Worm (Caenorhabditis elegans) whole organism, L1 larva: ENCODE results near the gene F20D12.12.

Experiments
- C04F5.9 ChIP-seq: sonication (generic microtip); optimal IDR thresholded peaks from 2 replicates; lab custom pipeline; 2016; ENCODE audit warnings: missing genetic modification characterization, missing compliant biosample characterization
- Y116A8C.19 ChIP-seq: sonication (generic microtip); optimal IDR thresholded peaks from 2 replicates; lab custom pipeline; 2016; ENCODE audit warnings: missing compliant biosample characterization, missing genetic modification characterization, borderline replicate concordance
- aha-1 ChIP-seq: fragments of 150-350 bp; optimal IDR thresholded peaks from 2 replicates; lab custom pipeline; 2014; ENCODE audit warnings: missing biosample characterization, missing genetic modification characterization
- ceh-8 ChIP-seq: fragments of 200-800 bp; sonication (Bioruptor generic); optimal IDR thresholded peaks from 2 replicates; lab custom pipeline; 2018; ENCODE audit warnings: mild to moderate bottlenecking, missing genetic modification characterization, moderate library complexity, missing compliant biosample characterization
- ceh-90 ChIP-seq: sonication (generic microtip); optimal IDR thresholded peaks from 2 replicates; lab custom pipeline; 2016; ENCODE audit warnings: missing genetic modification characterization, missing compliant biosample characterization
- efl-1 ChIP-seq, 4 experiments: fragments of 150-350 bp; optimal IDR thresholded peaks in 3 of 4; peaks in 1 of 4; 1 replicate in 1 of 4; 2 replicates in 3 of 4; lab custom pipeline; 2014; ENCODE audit warnings: missing biosample characterization in 2 of 4, missing genetic modification characterization in 2 of 4, missing genetic modification reagents in 2 of 4
- efl-3 ChIP-seq: fragments of 200-800 bp; sonication (Bioruptor generic); optimal IDR thresholded peaks from 2 replicates; lab custom pipeline; 2018; ENCODE audit warnings: mild to moderate bottlenecking, missing genetic modification characterization, missing compliant biosample characterization
- egl-13 ChIP-seq: sonication (generic microtip); optimal IDR thresholded peaks from 2 replicates; lab custom pipeline; 2016; ENCODE audit warnings: missing genotype, missing genetic modification reagents, missing genetic modification characterization, missing compliant biosample characterization
- elt-2 ChIP-seq: sonication (generic microtip); optimal IDR thresholded peaks from 2 replicates; lab custom pipeline; 2016; ENCODE audit warnings: missing genetic modification characterization, mild to moderate bottlenecking, inconsistent platforms, missing compliant biosample characterization, missing genetic modification reagents
- elt-3 ChIP-seq, 6 experiments: fragments of 150-350 bp in 1 of 6; sonication (generic microtip); optimal IDR thresholded peaks; 2 replicates each; lab custom pipeline; 2017 to 2018; ENCODE audit warnings: missing biosample characterization in 6 of 6, missing genetic modification characterization in 6 of 6, inconsistent platforms in 1 of 6
- ets-5 ChIP-seq: fragments of 200-800 bp; sonication (Bioruptor generic); IDR thresholded peaks from 2 replicates; pipeline ENCODE4 v1.3.6; 2022; ENCODE audit warnings: missing genetic modification characterization, missing compliant biosample characterization
- grh-1 ChIP-seq: fragments of 200-800 bp; sonication (Bioruptor generic); IDR thresholded peaks from 2 replicates; pipeline ENCODE4 v1.3.6; 2022; ENCODE audit warnings: missing genetic modification reagents, missing genetic modification characterization, missing compliant biosample characterization
- hlh-4 ChIP-seq: sonication (generic microtip); optimal IDR thresholded peaks from 2 replicates; lab custom pipeline; 2016; ENCODE audit warnings: mild to moderate bottlenecking, missing genetic modification characterization, missing compliant biosample characterization
- hpl-2 ChIP-seq: fragments of 150-350 bp; optimal IDR thresholded peaks from 2 replicates; lab custom pipeline; 2014; ENCODE audit warnings: missing biosample characterization, missing genetic modification reagents, missing genetic modification characterization
- lin-14 ChIP-seq: fragments of 200-800 bp; sonication (Bioruptor generic); optimal IDR thresholded peaks from 2 replicates; lab custom pipeline; 2018; ENCODE audit warnings: mild to moderate bottlenecking, missing genetic modification characterization, moderate library complexity, missing compliant biosample characterization
- lin-35 ChIP-seq, 2 experiments: fragments of 150-350 bp; optimal IDR thresholded peaks; 2 replicates each; lab custom pipeline; 2014; ENCODE audit warnings: missing biosample characterization in 2 of 2, missing genetic modification characterization in 2 of 2, missing genetic modification reagents in 2 of 2
- lin-39 ChIP-seq: fragments of 150-350 bp; optimal IDR thresholded peaks from 2 replicates; lab custom pipeline; 2014; ENCODE audit warnings: missing biosample characterization, missing genetic modification reagents, missing genetic modification characterization
- lir-3 ChIP-seq: sonication (generic microtip); optimal IDR thresholded peaks from 2 replicates; lab custom pipeline; 2016; ENCODE audit warnings: mild to moderate bottlenecking, missing genetic modification characterization, moderate library complexity, missing compliant biosample characterization; ENCODE audit not compliant: poor library complexity
- mep-1 ChIP-seq: fragments of 150-350 bp; optimal IDR thresholded peaks from 2 replicates; lab custom pipeline; 2014; ENCODE audit warnings: missing biosample characterization, missing genetic modification characterization
- nhr-11 ChIP-seq: fragments of 150-350 bp; optimal IDR thresholded peaks from 2 replicates; lab custom pipeline; 2014; ENCODE audit warnings: missing biosample characterization, missing genetic modification characterization
- nhr-19 ChIP-seq: fragments of 200-800 bp; sonication (Bioruptor generic); conservative IDR thresholded peaks from 2 replicates; pipeline ENCODE4 v1.3.6; 2022; ENCODE audit warnings: missing genetic modification characterization, missing compliant biosample characterization
- nhr-71 ChIP-seq: sonication (generic microtip); optimal IDR thresholded peaks from 2 replicates; lab custom pipeline; 2016; ENCODE audit warnings: mild to moderate bottlenecking, missing genetic modification characterization, moderate library complexity, missing compliant biosample characterization
- nhr-84 ChIP-seq: sonication (generic microtip); optimal IDR thresholded peaks from 2 replicates; lab custom pipeline; 2017; ENCODE audit warnings: missing biosample characterization, missing genetic modification characterization
- pag-3 ChIP-seq: sonication (generic microtip); optimal IDR thresholded peaks from 2 replicates; lab custom pipeline; 2017; ENCODE audit warnings: missing genetic modification characterization, mild to moderate bottlenecking, missing compliant biosample characterization, antibody characterized with exemption, borderline replicate concordance; ENCODE audit not compliant: insufficient read depth
- pqm-1 ChIP-seq: sonication (generic microtip); optimal IDR thresholded peaks from 3 replicates; lab custom pipeline; 2017; ENCODE audit warnings: missing biosample characterization, missing genetic modification characterization
- sox-4 ChIP-seq: sonication (generic microtip); optimal IDR thresholded peaks from 2 replicates; lab custom pipeline; 2016; ENCODE audit warnings: missing genetic modification characterization, missing compliant biosample characterization
- sptf-1 ChIP-seq: fragments of 150-350 bp; optimal IDR thresholded peaks from 2 replicates; lab custom pipeline; 2014; ENCODE audit warnings: missing biosample characterization, missing genetic modification characterization
- tlp-1 ChIP-seq: fragments of 150-350 bp; optimal IDR thresholded peaks from 2 replicates; lab custom pipeline; 2014; ENCODE audit warnings: missing biosample characterization, missing genetic modification characterization
- unc-130 ChIP-seq: fragments of 150-350 bp; optimal IDR thresholded peaks from 2 replicates; lab custom pipeline; 2017; ENCODE audit warnings: missing biosample characterization, missing genetic modification characterization, inconsistent platforms
- unc-98 ChIP-seq: fragments of 200-800 bp; sonication (Bioruptor generic); IDR thresholded peaks from 2 replicates; pipeline ENCODE4 v1.3.6; 2022; ENCODE audit warnings: missing genetic modification characterization, missing compliant biosample characterization
- vab-15 ChIP-seq: sonication (generic microtip); optimal IDR thresholded peaks from 2 replicates; lab custom pipeline; 2017; ENCODE audit warnings: missing genotype, mild to moderate bottlenecking, missing genetic modification characterization, missing compliant biosample characterization
- xbp-1 ChIP-seq: sonication (generic microtip); optimal IDR thresholded peaks from 2 replicates; lab custom pipeline; 2016; ENCODE audit warnings: missing genetic modification characterization, missing compliant biosample characterization
- zip-4 ChIP-seq: fragments of 200-800 bp; sonication (Bioruptor generic); optimal IDR thresholded peaks from 2 replicates; lab custom pipeline; 2018; ENCODE audit warnings: mild to moderate bottlenecking, missing genetic modification characterization, moderate library complexity, missing compliant biosample characterization

Gene F20D12.12

DNA sequence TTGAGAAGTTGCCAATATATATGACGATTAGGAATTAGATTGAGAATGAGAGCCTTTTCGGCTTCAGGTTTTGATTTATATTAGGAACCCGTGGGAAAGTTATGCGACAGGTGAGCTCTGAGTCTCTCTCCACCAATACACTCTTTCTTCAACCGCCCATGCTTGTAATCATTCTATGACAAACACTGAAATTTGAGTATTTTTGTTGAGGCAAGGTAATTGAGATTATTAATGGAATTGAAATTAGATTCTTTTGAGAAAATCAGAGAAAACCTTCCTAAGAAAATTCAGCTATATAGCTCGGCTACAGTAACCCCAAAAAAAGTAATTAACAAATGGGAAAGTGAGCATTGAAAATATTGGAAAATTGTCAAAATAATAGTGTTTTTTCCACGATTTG, 8.6 kb downstream of the F20D12.12 start, which contains the start of gene ceh-19:
Gene ceh-19 (minus strand): TSS at position 101 of the 400 bp plus-strand sequence.
- TF ChIP-seq elt-3 (tag; optimal IDR thresholded peaks at IDR 0.05; lab: Kevin White, UChicago) = no peak
- no peak for TF ChIP-seq nhr-11 (tag; lab: Kevin White, UChicago)
- TF ChIP-seq efl-3 = no peak
- TF ChIP-seq aha-1 = no peak

- TF ChIP-seq lin-39 (tag; lab: Kevin White, UChicago) (no peak), nhr-71 (tag; lab: Kevin White, UChicago) (no peak), Y116A8C.19 (no peak), zip-4 (no peak), ceh-8 (GFP tag; lab: Kevin White, UChicago) (no peak), lir-3 (tag; lab: Kevin White, UChicago) (no peak), xbp-1 (tag; lab: Kevin White, UChicago) (no peak), nhr-84 (tag; lab: Kevin White, UChicago) (no peak), efl-1 (optimal IDR thresholded peaks at IDR 0.05; lab: Kevin White, UChicago) (no peak), efl-1 (GFP tag; optimal IDR thresholded peaks at IDR 0.05 in 1 of 2; lab: Kevin White, UChicago) (no peak), lin-35 (GFP tag; optimal IDR thresholded peaks at IDR 0.05; lab: Kevin White, UChicago) (no peak), hpl-2 (GFP tag; lab: Kevin White, UChicago) (no peak), tlp-1 (tag; lab: Kevin White, UChicago) (no peak), pqm-1 (tag; lab: Kevin White, UChicago) (no peak), elt-3 (tag; optimal IDR thresholded peaks at IDR 0.05; lab: Kevin White, UChicago) (no peak), unc-98 (no peak), egl-13 (tag; lab: Kevin White, UChicago) (no peak), lin-14 (GFP tag; lab: Kevin White, UChicago) (no peak)
These were observed 9.5 kb downstream of the F20D12.12 start, which contains the start of gene csr-1 for ce11 chrIV:7956643-7957317. Gene csr-1, plus strand, starts transcription at chrIV:7957267.

DNA sequence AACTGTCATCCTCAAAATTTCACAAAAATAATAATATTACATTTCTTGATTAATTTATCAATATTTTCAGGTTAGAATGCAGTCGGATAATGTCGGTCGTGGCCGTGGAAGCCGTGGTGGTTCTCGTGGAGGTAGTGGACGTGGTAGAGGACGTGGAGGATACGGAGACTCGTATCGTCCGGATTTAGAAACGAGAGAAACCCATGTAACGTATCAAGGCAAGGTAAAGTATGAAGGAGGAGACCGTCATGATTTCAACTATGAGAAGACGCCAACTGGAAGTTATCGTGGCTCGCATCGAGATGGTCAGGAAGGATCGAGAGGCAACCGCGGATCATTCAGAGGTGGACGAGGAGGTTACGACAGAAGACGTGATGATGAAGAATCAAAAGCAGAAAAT, 10.3 kb downstream of the F20D12.12 start, which contains the start of gene frpr-10:
Gene frpr-10 (plus strand): TSS at position 301 of the 400 bp plus-strand sequence.
- TF ChIP-seq nhr-71 (tag; lab: Kevin White, UChicago) (no peak), sox-4 (tag; lab: Kevin White, UChicago) (no peak), elt-2 (tag; lab: Kevin White, UChicago) (no peak), lir-3 (tag; lab: Kevin White, UChicago) (no peak), pag-3 (tag; lab: Kevin White, UChicago) (no peak), Y116A8C.19 (no peak)

DNA sequence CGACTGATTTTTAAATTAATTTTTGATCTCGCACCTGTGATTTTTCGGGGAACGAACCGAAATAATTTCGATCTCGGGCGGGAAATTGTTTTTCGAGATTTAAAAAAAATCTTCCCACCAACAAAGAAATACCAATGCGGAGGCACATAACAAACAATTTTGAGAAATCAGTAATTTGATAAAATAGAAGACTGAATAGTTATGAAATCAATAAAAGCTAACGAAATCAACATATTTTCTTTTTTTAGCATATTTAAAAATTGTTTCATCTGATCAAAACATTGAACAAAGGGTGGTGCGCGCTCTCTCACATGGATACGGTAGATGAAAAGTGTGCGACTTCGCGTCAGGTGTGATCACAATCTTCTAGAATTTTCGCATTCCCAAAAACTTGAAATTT, 10.9 kb downstream of the F20D12.12 start:
- TF ChIP-seq sptf-1 (tag; lab: Kevin White, UChicago) = no peak
- TF ChIP-seq hlh-4 (tag; lab: Kevin White, UChicago) = no peak
- no peak for TF ChIP-seq pqm-1 (tag; lab: Kevin White, UChicago)
- no peak for TF ChIP-seq ets-5 (GFP tag; lab: Robert Waterston, UW)
- no peak for TF ChIP-seq lin-14 (GFP tag; lab: Kevin White, UChicago)
- no peak for TF ChIP-seq mep-1
- no peak for TF ChIP-seq nhr-84 (tag; lab: Kevin White, UChicago)
- TF ChIP-seq grh-1 (GFP tag; lab: Robert Waterston, UW) = no peak
- TF ChIP-seq unc-130 = no peak
- TF ChIP-seq nhr-19 (GFP tag; lab: Robert Waterston, UW) = no peak
- no peak for TF ChIP-seq vab-15
- no peak for TF ChIP-seq C04F5.9 (tag; lab: Kevin White, UChicago)
- no peak for TF ChIP-seq ceh-90 (tag; lab: Kevin White, UChicago)
- TF ChIP-seq, all 84 proteins: peak for 0
